Worm (Caenorhabditis elegans): ENCODE results near the gene nhr-13.

DNA sequence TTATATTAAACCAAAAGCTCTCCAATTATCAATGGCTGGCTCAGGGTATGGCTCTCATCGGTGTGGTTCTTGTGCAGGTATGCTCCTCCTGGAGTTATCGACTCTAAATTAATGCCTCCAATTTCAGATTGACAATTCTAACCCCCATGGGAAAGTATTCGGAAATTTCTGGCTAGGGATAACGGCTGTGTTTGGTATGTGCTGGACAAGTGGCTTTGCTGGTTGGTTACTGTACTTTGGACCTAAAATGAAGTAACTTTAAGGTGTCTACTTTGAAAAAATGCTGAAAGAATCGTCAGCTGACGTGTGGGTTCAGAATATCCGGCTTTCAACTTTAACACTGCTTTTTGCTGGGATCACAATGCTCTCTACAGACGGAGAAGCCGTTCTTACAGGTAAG lies 24.6 kb downstream of the nhr-13 start:
- TF ChIP-seq dao-5 (tag; optimal IDR thresholded peaks at IDR 0.05) (no peak), W03F9.2 (tag; optimal IDR thresholded peaks at IDR 0.05) (no peak)
